Worm (Caenorhabditis elegans) whole organism, L4 larva: ENCODE measurements around the gene srx-95.
"Not testable (repeated sequence)": the region's sequence is repeated elsewhere in the genome, so short reads cannot be mapped to it uniquely, and the experiment has no call there.

Source experiments
- Y75B8A.6 ChIP-seq: fragments of 200-800 bp; sonication (Bioruptor generic); IDR thresholded peaks from 2 replicates; pipeline ENCODE4 v1.3.6; 2022; ENCODE audit warnings: missing genetic modification reagents, missing genetic modification characterization, missing compliant biosample characterization
- ceh-20 ChIP-seq: fragments of 200-800 bp; sonication (Bioruptor generic); IDR thresholded peaks from 2 replicates; pipeline ENCODE4 v1.3.6; 2022; ENCODE audit warnings: missing genetic modification reagents, missing genetic modification characterization, missing compliant biosample characterization
- cey-2 ChIP-seq: sonication (generic microtip); optimal IDR thresholded peaks from 3 replicates; lab custom pipeline; 2017; ENCODE audit warnings: missing genetic modification characterization, mild to moderate bottlenecking, missing compliant biosample characterization, antibody characterized with exemption, borderline replicate concordance; ENCODE audit not compliant: insufficient read depth
- ctbp-1 ChIP-seq: fragments of 200-800 bp; sonication (Bioruptor generic); IDR thresholded peaks from 2 replicates; pipeline ENCODE4 v1.3.6; 2022; ENCODE audit warnings: missing genetic modification reagents, missing genetic modification characterization, missing compliant biosample characterization
- egl-27 ChIP-seq: sonication (generic microtip); optimal IDR thresholded peaks from 3 replicates; lab custom pipeline; 2017; ENCODE audit warnings: missing biosample characterization, missing genetic modification reagents, missing genetic modification characterization
- egl-43 ChIP-seq: fragments of 200-800 bp; sonication (Bioruptor generic); IDR thresholded peaks from 2 replicates; pipeline ENCODE4 v1.3.6; 2022; ENCODE audit warnings: missing genetic modification reagents, missing genetic modification characterization, missing compliant biosample characterization
- hmg-1.1 ChIP-seq: fragments of 200-800 bp; sonication (Bioruptor generic); IDR thresholded peaks from 2 replicates; pipeline ENCODE4 v1.3.6; 2022; ENCODE audit warnings: missing genetic modification reagents, missing genetic modification characterization, missing compliant biosample characterization
- lsy-2 ChIP-seq, 2 experiments: fragments of 150-350 bp in 1 of 2; sonication (generic microtip) in 1 of 2; optimal IDR thresholded peaks; 2 replicates each; lab custom pipeline; 2014 to 2017; ENCODE audit warnings: missing biosample characterization in 2 of 2, missing genetic modification characterization in 2 of 2
- rbr-2 ChIP-seq: sonication (generic microtip); optimal IDR thresholded peaks from 2 replicates; lab custom pipeline; 2016; ENCODE audit warnings: missing genotype, missing genetic modification characterization, missing compliant biosample characterization
- unc-130 ChIP-seq: sonication (generic microtip); optimal IDR thresholded peaks from 2 replicates; lab custom pipeline; 2016; ENCODE audit warnings: missing genetic modification reagents, missing genetic modification characterization, missing compliant biosample characterization
- unc-39 ChIP-seq: sonication (generic microtip); optimal IDR thresholded peaks from 2 replicates; lab custom pipeline; 2017; ENCODE audit warnings: missing biosample characterization, missing genetic modification characterization
- zag-1 ChIP-seq: fragments of 150-350 bp; optimal IDR thresholded peaks from 2 replicates; lab custom pipeline; 2014; ENCODE audit warnings: missing biosample characterization, missing genetic modification characterization

- not testable (repeated sequence) for TF ChIP-seq unc-39 (tag; lab: Kevin White, UChicago); lsy-2 (tag; optimal IDR thresholded peaks at IDR 0.05; lab: Kevin White, UChicago); egl-27 (tag; lab: Kevin White, UChicago); unc-130 (GFP tag; lab: Kevin White, UChicago); ceh-20 (GFP tag; lab: Robert Waterston, UW); zag-1; Y75B8A.6; ctbp-1 (GFP tag; lab: Robert Waterston, UW); cey-2 (tag; lab: Kevin White, UChicago); hmg-1.1 (GFP tag; lab: Robert Waterston, UW); egl-43 (GFP tag; lab: Robert Waterston, UW); rbr-2 (tag; lab: Kevin White, UChicago)
These were observed 20.5 kb upstream of the srx-95 start, which contains the start of gene agr-1 for ce11 chrII:6775076-6775475.
